Fruit fly (Drosophila melanogaster): ENCODE data around the gene gish.

The gish gene

DNA sequence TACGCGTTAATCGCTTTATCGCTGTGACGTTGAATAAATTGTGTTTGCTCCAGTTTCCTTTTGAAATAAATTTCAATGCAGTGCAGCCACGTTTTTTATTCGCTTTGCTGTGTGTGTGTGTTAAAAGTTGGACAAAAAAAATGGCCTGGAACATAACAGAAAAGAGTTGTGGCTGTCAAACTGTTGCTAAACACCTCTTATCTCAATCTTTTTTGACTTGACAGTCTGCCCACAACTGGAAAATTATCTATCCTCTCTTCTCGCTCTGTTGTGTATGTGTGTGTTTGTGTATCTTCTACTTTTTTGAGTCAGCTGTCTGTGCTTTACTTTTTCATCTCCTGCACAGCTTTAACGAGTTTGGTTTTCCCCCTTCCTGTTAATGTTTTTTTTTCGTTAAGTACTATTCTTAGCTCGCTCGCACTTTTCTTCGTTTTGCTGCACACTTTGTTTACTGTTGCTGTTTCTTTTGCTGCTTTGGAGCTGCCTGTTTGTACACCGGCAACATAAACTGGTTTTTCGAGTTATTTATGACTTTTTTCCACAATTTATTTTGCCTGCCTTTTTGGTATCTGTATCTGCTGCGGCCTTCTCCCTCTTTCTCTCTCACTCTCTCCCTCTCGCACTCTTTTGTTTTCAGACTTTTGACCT, 8.9 kb downstream of the gish start:
- TF ChIP-seq svp (GFP tag) (no peak), CG34406 (GFP tag; optimal IDR thresholded peaks at IDR 0.05) (no peak), CG11902 (GFP tag; optimal IDR thresholded peaks at IDR 0.05) (no peak), OdsH (GFP tag; optimal IDR thresholded peaks at IDR 0.05) (no peak), Sox15 (GFP tag; optimal IDR thresholded peaks at IDR 0.05) (no peak), CG1621 (tag; optimal IDR thresholded peaks at IDR 0.05) (peak; percentile 28), ss (GFP tag; optimal IDR thresholded peaks at IDR 0.05) (peak; percentile 31 to 69), fd85E (GFP tag; optimal IDR thresholded peaks at IDR 0.05) (no peak), spab (GFP tag; optimal IDR thresholded peaks at IDR 0.05) (peak; percentile 24), CG16779 (tag; optimal IDR thresholded peaks at IDR 0.05) (peak; percentile 5), CG32006 (GFP tag; optimal IDR thresholded peaks at IDR 0.05) (no peak), net (GFP tag; optimal IDR thresholded peaks at IDR 0.05) (no peak), Met (GFP tag; optimal IDR thresholded peaks at IDR 0.05) (no peak), pdm3 (GFP tag; optimal IDR thresholded peaks at IDR 0.05) (no peak), CG8119 (GFP tag; IDR thresholded peaks at IDR 0.05) (no peak), CG4318 (GFP tag; optimal IDR thresholded peaks at IDR 0.05) (no peak), Eip78C (GFP tag) (peak; percentile 67), Eip75B (GFP tag; optimal IDR thresholded peaks at IDR 0.05) (no peak), CG15336 (GFP tag; IDR thresholded peaks at IDR 0.05) (no peak; the same call in 1 of the 2 replicates), Sox14 (GFP tag; optimal IDR thresholded peaks at IDR 0.05) (peak; percentile 8), acj6 (GFP tag; optimal IDR thresholded peaks at IDR 0.05) (no peak), achi (GFP tag; optimal IDR thresholded peaks at IDR 0.05) (no peak), Hr4 (GFP tag; optimal IDR thresholded peaks at IDR 0.05) (no peak), CG10669 (GFP tag; optimal IDR thresholded peaks at IDR 0.05) (peak; percentile 7), Ets21C (GFP tag; optimal IDR thresholded peaks at IDR 0.05) (no peak), CG10631 (GFP tag; optimal IDR thresholded peaks at IDR 0.05) (no peak), CG11294 (GFP tag; IDR thresholded peaks at IDR 0.05) (no peak), CG6276 (GFP tag; optimal IDR thresholded peaks at IDR 0.05) (peak; percentile 1), Ets96B (tag; optimal IDR thresholded peaks at IDR 0.05) (peak; percentile 6), salr (GFP tag; optimal IDR thresholded peaks at IDR 0.05) (no peak), Smox (GFP tag; optimal IDR thresholded peaks at IDR 0.05) (no peak), Blimp-1 (GFP tag; optimal IDR thresholded peaks at IDR 0.05) (no peak), CG31627 (GFP tag; optimal IDR thresholded peaks at IDR 0.05) (no peak), dac (GFP tag; optimal IDR thresholded peaks at IDR 0.05) (no peak), CG6792 (GFP tag; optimal IDR thresholded peaks at IDR 0.05) (no peak), CG3032 (tag; optimal IDR thresholded peaks at IDR 0.05) (no peak), cyc (GFP tag; optimal IDR thresholded peaks at IDR 0.05) (no peak), CG3919 (GFP tag; optimal IDR thresholded peaks at IDR 0.05) (no peak), dsx (GFP tag; optimal IDR thresholded peaks at IDR 0.05; ENCODE audit: poor library complexity, severe bottlenecking) (peak; percentile 66), Hr39 (GFP tag; optimal IDR thresholded peaks at IDR 0.05) (no peak), Eip93F (GFP tag; optimal IDR thresholded peaks at IDR 0.05) (no peak), esn (GFP tag; optimal IDR thresholded peaks at IDR 0.05) (no peak), Sox102F (GFP tag; optimal IDR thresholded peaks at IDR 0.05) (peak; percentile 18), CG7368 (GFP tag; optimal IDR thresholded peaks at IDR 0.05) (peak; percentile 27), lz (GFP tag; optimal IDR thresholded peaks at IDR 0.05) (no peak), eg (GFP tag; IDR thresholded peaks at IDR 0.05) (peak; percentile 61; the same call in 1 of the 3 replicates), topi (GFP tag; optimal IDR thresholded peaks at IDR 0.05) (no peak), Hr38 (GFP tag; optimal IDR thresholded peaks at IDR 0.05) (no peak), Gug (GFP tag; IDR thresholded peaks at IDR 0.05) (no peak), CG6808 (GFP tag; optimal IDR thresholded peaks at IDR 0.05) (peak; percentile 40), fd59A (GFP tag; optimal IDR thresholded peaks at IDR 0.05) (no peak), CG9139 (GFP tag; optimal IDR thresholded peaks at IDR 0.05) (peak; percentile 10)
